Fruit fly (Drosophila melanogaster) whole organism, embryonic: ENCODE measurements around the gene CG34462.

Experiments
- Abd-B ChIP-seq: fragments of 200-800 bp; sonication (Bioruptor generic); optimal IDR thresholded peaks from 2 replicates; lab custom pipeline; 2018; ENCODE audit warnings: missing biosample characterization, mild to moderate bottlenecking, missing genetic modification characterization, moderate library complexity
- Atf6 ChIP-seq: fragments of 200-800 bp; sonication (Bioruptor generic); IDR thresholded peaks from 2 replicates; pipeline ENCODE4 v1.3.6; 2022; ENCODE audit warnings: missing biosample characterization, missing genetic modification characterization
- Awh ChIP-seq: fragments of 200-800 bp; sonication (Bioruptor generic); IDR thresholded peaks from 2 replicates; pipeline ENCODE4, ENCODE4 v1.3.6; 2022; ENCODE audit warnings: missing biosample characterization, missing genetic modification characterization
- B-H2 ChIP-seq: fragments of 200-800 bp; sonication (Bioruptor generic); optimal IDR thresholded peaks from 2 replicates; lab custom pipeline; 2018; ENCODE audit warnings: missing biosample characterization, mild to moderate bottlenecking, missing genetic modification characterization
- CG10147 ChIP-seq: fragments of 200-800 bp; sonication (Bioruptor generic); optimal IDR thresholded peaks from 2 replicates; lab custom pipeline; 2019; ENCODE audit warnings: missing biosample characterization, mild to moderate bottlenecking, missing genetic modification characterization, moderate library complexity
- CG11093 ChIP-seq: fragments of 200-800 bp; sonication (Bioruptor generic); IDR thresholded peaks from 3 replicates; pipeline ENCODE4 v1.3.6; 2022; ENCODE audit warnings: missing biosample characterization, missing genetic modification characterization
- CG11560 ChIP-seq: fragments of 200-800 bp; sonication (Bioruptor generic); IDR thresholded peaks from 3 replicates; pipeline ENCODE4 v1.3.6; 2022; ENCODE audit warnings: missing biosample characterization, missing genetic modification characterization
- CG17186 ChIP-seq: fragments of 200-800 bp; sonication (Bioruptor generic); optimal IDR thresholded peaks from 3 replicates; lab custom pipeline; 2017; ENCODE audit warnings: missing biosample characterization, missing genetic modification reagents, missing genetic modification characterization
- CG3281 ChIP-seq: fragments of 200-800 bp; sonication (Bioruptor generic); optimal IDR thresholded peaks from 3 replicates; lab custom pipeline; 2017; ENCODE audit warnings: missing biosample characterization, mild to moderate bottlenecking, missing genetic modification characterization
- CG3407 ChIP-seq: fragments of 200-800 bp; sonication (Bioruptor generic); optimal IDR thresholded peaks from 2 replicates; lab custom pipeline; 2018; ENCODE audit warnings: missing biosample characterization, mild to moderate bottlenecking, missing genetic modification characterization
- CG7786 ChIP-seq: fragments of 200-800 bp; sonication (Bioruptor generic); optimal IDR thresholded peaks from 2 replicates; lab custom pipeline; 2016; ENCODE audit warnings: missing biosample characterization, missing genetic modification characterization
- CG7928 ChIP-seq: fragments of 200-800 bp; sonication (Bioruptor generic); optimal IDR thresholded peaks from 2 replicates; lab custom pipeline; 2017; ENCODE audit warnings: missing biosample characterization, mild to moderate bottlenecking, missing genetic modification characterization
- CG8290 ChIP-seq, 3 experiments: fragments of 200-800 bp; sonication (Bioruptor generic); optimal IDR thresholded peaks; 2 replicates each; lab custom pipeline; 2016 to 2019; ENCODE audit warnings: missing biosample characterization in 3 of 3, missing genetic modification characterization in 3 of 3, mild to moderate bottlenecking in 2 of 3, moderate library complexity in 1 of 3
- CG9215 ChIP-seq: fragments of 200-800 bp; sonication (Bioruptor generic); IDR thresholded peaks from 2 replicates; pipeline ENCODE4 v1.3.6; 2022; ENCODE audit warnings: missing biosample characterization, missing genetic modification characterization
- Chrac-16 ChIP-seq: fragments of 200-800 bp; sonication (Bioruptor generic); optimal IDR thresholded peaks from 3 replicates; lab custom pipeline; 2016; ENCODE audit warnings: missing biosample characterization, missing genetic modification characterization
- Dll ChIP-seq: fragments of 200-800 bp; sonication (Bioruptor generic); IDR thresholded peaks from 4 replicates; pipeline ENCODE4 v1.3.6; 2022; ENCODE audit warnings: missing biosample characterization, missing genetic modification characterization; ENCODE audit not compliant: partially characterized antibody
- ERR ChIP-seq: fragments of 200-800 bp; sonication (Bioruptor generic); optimal IDR thresholded peaks from 2 replicates; lab custom pipeline; 2016; ENCODE audit warnings: missing biosample characterization, missing genetic modification characterization
- Fer2 ChIP-seq: fragments of 200-800 bp; sonication (Bioruptor generic); optimal IDR thresholded peaks from 2 replicates; lab custom pipeline; 2018; ENCODE audit warnings: missing biosample characterization, mild to moderate bottlenecking, missing genetic modification characterization, moderate library complexity
- Fer3 ChIP-seq: fragments of 200-800 bp; sonication (Bioruptor generic); optimal IDR thresholded peaks from 2 replicates; lab custom pipeline; 2018; ENCODE audit warnings: missing biosample characterization, mild to moderate bottlenecking, missing genetic modification characterization, moderate library complexity
- HLHmδ ChIP-seq: fragments of 200-800 bp; sonication (Bioruptor generic); optimal IDR thresholded peaks from 2 replicates; lab custom pipeline; 2018; ENCODE audit warnings: missing biosample characterization, mild to moderate bottlenecking, missing genetic modification characterization, moderate library complexity
- MBD-R2 ChIP-seq: fragments of 200-800 bp; sonication (Bioruptor generic); IDR thresholded peaks from 2 replicates; pipeline ENCODE4 v1.3.6; 2022; ENCODE audit warnings: missing biosample characterization, missing genetic modification characterization
- MESR4 ChIP-seq: fragments of 200-800 bp; sonication (Bioruptor generic); optimal IDR thresholded peaks from 2 replicates; lab custom pipeline; 2018; ENCODE audit warnings: missing biosample characterization, mild to moderate bottlenecking, missing genetic modification characterization, moderate library complexity
- PHDP ChIP-seq: fragments of 200-800 bp; sonication (Bioruptor generic); optimal IDR thresholded peaks from 3 replicates; lab custom pipeline; 2018; ENCODE audit warnings: missing biosample characterization, mild to moderate bottlenecking, missing genetic modification characterization, moderate library complexity
- Pdp1 ChIP-seq, 2 experiments: fragments of 200-800 bp; sonication (Bioruptor generic); optimal IDR thresholded peaks; 3 replicates each; lab custom pipeline; 2016; ENCODE audit warnings: missing biosample characterization in 2 of 2, missing genetic modification characterization in 2 of 2, mild to moderate bottlenecking in 1 of 2, moderate library complexity in 1 of 2
- Sry-β ChIP-seq: fragments of 200-800 bp; sonication (Bioruptor generic); optimal IDR thresholded peaks from 2 replicates; lab custom pipeline; 2018; ENCODE audit warnings: missing biosample characterization, mild to moderate bottlenecking, missing genetic modification characterization, moderate library complexity
- Ssrp ChIP-seq: fragments of 200-800 bp; sonication (Bioruptor generic); optimal IDR thresholded peaks from 2 replicates; lab custom pipeline; 2018; ENCODE audit warnings: missing biosample characterization, mild to moderate bottlenecking, missing genetic modification characterization, moderate library complexity
- Stat92E ChIP-seq, 3 experiments: fragments of >200 bp in 2 of 3; fragments of 200-800 bp in 1 of 3; sonication (Bioruptor generic) in 1 of 3; optimal IDR thresholded peaks; 2 replicates each; lab custom pipeline; 2017 to 2019; ENCODE audit warnings: missing biosample characterization in 3 of 3, missing genetic modification characterization in 3 of 3, mild to moderate bottlenecking in 1 of 3, moderate library complexity in 1 of 3
- Xrp1 ChIP-seq: fragments of 200-800 bp; sonication (Bioruptor generic); IDR thresholded peaks from 2 replicates; pipeline ENCODE4 v1.3.6; 2022; ENCODE audit warnings: missing biosample characterization, missing genetic modification characterization
- ab ChIP-seq: fragments of 200-800 bp; sonication (Bioruptor generic); optimal IDR thresholded peaks from 2 replicates; lab custom pipeline; 2016; ENCODE audit warnings: missing biosample characterization, missing genetic modification characterization
- al ChIP-seq: fragments of 200-800 bp; sonication (Bioruptor generic); IDR thresholded peaks from 2 replicates; pipeline ENCODE4 v1.3.6; 2022; ENCODE audit warnings: missing biosample characterization, missing genetic modification characterization
- cg ChIP-seq: fragments of 200-800 bp; sonication (Bioruptor generic); optimal IDR thresholded peaks from 3 replicates; lab custom pipeline; 2019; ENCODE audit warnings: missing biosample characterization, mild to moderate bottlenecking, missing genetic modification characterization, moderate library complexity
- chm ChIP-seq: fragments of 200-800 bp; sonication (Bioruptor generic); IDR thresholded peaks from 2 replicates; pipeline ENCODE4 v1.3.6; 2022; ENCODE audit warnings: missing biosample characterization, missing genetic modification characterization
- emc ChIP-seq: fragments of 200-800 bp; sonication (Bioruptor generic); optimal IDR thresholded peaks from 2 replicates; lab custom pipeline; 2016; ENCODE audit warnings: missing biosample characterization, missing genetic modification characterization
- fd3F ChIP-seq: fragments of 200-800 bp; sonication (Bioruptor generic); optimal IDR thresholded peaks from 2 replicates; lab custom pipeline; 2018; ENCODE audit warnings: missing biosample characterization, mild to moderate bottlenecking, missing genetic modification characterization, moderate library complexity
- fu2 ChIP-seq: fragments of 200-800 bp; sonication (Bioruptor generic); optimal IDR thresholded peaks from 2 replicates; lab custom pipeline; 2016; ENCODE audit warnings: missing biosample characterization, missing genetic modification characterization
- grn ChIP-seq: fragments of 200-800 bp; sonication (Bioruptor generic); optimal IDR thresholded peaks from 3 replicates; lab custom pipeline; 2017; ENCODE audit warnings: missing biosample characterization, missing genetic modification characterization
- hb ChIP-seq: fragments of 200-800 bp; sonication (Bioruptor generic); IDR thresholded peaks from 3 replicates; pipeline ENCODE4 v1.3.6; 2022; ENCODE audit warnings: missing biosample characterization, missing genetic modification characterization; ENCODE audit not compliant: partially characterized antibody
- ken ChIP-seq: fragments of 200-800 bp; sonication (Bioruptor generic); IDR thresholded peaks from 3 replicates; pipeline ENCODE4 v1.3.6; 2022; ENCODE audit warnings: missing biosample characterization, missing genetic modification characterization
- nom ChIP-seq: fragments of 200-800 bp; sonication (Bioruptor generic); optimal IDR thresholded peaks from 2 replicates; lab custom pipeline; 2017; ENCODE audit warnings: missing biosample characterization, missing genetic modification characterization, mild to moderate bottlenecking, moderate library complexity, missing genetic modification reagents
- odd ChIP-seq: fragments of 200-800 bp; sonication (Bioruptor generic); optimal IDR thresholded peaks from 2 replicates; lab custom pipeline; 2017; ENCODE audit warnings: missing biosample characterization, mild to moderate bottlenecking, missing genetic modification characterization
- pita ChIP-seq: fragments of 200-800 bp; sonication (Bioruptor generic); optimal IDR thresholded peaks from 2 replicates; lab custom pipeline; 2017; ENCODE audit warnings: missing biosample characterization, mild to moderate bottlenecking, missing genetic modification characterization
- rib ChIP-seq: fragments of 200-800 bp; sonication (Bioruptor generic); IDR thresholded peaks from 2 replicates; pipeline ENCODE4 v1.3.6; 2022; ENCODE audit warnings: missing biosample characterization, missing genetic modification characterization
- sens ChIP-seq: fragments of 200-800 bp; sonication (Bioruptor generic); peaks from one replicate; lab custom pipeline; 2016; ENCODE audit warnings: missing biosample characterization, missing genetic modification characterization
- sens-2 ChIP-seq: fragments of 200-800 bp; sonication (Bioruptor generic); IDR thresholded peaks from 2 replicates; pipeline ENCODE4 v1.3.6; 2022; ENCODE audit warnings: missing biosample characterization, missing genetic modification characterization
- shn ChIP-seq: fragments of 200-800 bp; sonication (Bioruptor generic); optimal IDR thresholded peaks from 3 replicates; lab custom pipeline; 2016; ENCODE audit warnings: missing biosample characterization, missing genetic modification characterization
- slp2 ChIP-seq: fragments of 200-800 bp; sonication (Bioruptor generic); optimal IDR thresholded peaks from 2 replicates; lab custom pipeline; 2016; ENCODE audit warnings: missing biosample characterization, missing genetic modification characterization
- so ChIP-seq: fragments of 200-800 bp; sonication (Bioruptor generic); IDR thresholded peaks from 3 replicates; pipeline ENCODE4 v1.3.6; 2022; ENCODE audit warnings: missing biosample characterization, missing genetic modification characterization
- sob ChIP-seq: fragments of 200-800 bp; sonication (Bioruptor generic); IDR thresholded peaks from 2 replicates; pipeline ENCODE4 v1.3.6; 2022; ENCODE audit warnings: missing biosample characterization, missing genetic modification characterization
- tio ChIP-seq: fragments of 200-800 bp; sonication (Bioruptor generic); optimal IDR thresholded peaks from 2 replicates; lab custom pipeline; 2017; ENCODE audit warnings: missing biosample characterization, missing genetic modification characterization, inconsistent platforms

The CG34462 gene

DNA sequence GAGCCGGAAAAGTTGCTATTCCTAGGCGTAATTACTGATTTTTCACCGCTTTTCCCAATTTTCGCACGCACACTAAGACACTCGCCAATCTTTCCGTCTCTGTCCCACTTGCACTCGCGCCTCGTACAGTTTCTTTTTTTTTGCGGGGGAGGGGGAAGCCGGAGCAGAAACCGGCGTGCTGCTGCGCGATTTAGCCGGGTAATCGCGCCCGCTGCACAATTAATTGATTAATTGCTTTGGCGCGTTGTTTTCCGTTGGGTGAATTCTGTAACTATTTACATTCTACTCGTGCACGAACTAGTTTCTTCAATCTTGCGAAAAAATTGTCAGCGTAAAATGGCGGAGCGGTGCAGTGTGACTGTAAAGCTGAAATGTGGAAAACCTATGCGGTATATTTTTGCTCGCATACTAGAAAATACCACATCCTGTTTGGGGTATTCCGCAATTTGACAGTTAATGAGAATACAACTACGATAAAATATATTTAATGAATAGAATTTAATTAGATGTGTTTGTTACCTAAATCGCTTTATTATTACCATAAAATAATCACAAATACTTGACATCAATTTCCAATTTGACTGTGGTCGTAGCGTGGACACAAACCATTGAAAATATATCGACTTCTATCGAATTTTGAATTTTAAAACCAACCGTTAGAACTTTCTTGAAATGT, 13.1 kb upstream of the CG34462 start, which contains the start of gene Cpsf6 (continued):
- TF ChIP-seq Fer2 (peak; percentile 27), MBD-R2 (GFP tag; lab: Robert Waterston, UW) (peak; percentile 34; the same call in 1 of the 2 replicates), CG11093 (GFP tag; lab: Robert Waterston, UW) (peak; percentile 42; the same call in 1 of the 3 replicates), al (GFP tag; lab: Robert Waterston, UW) (peak; percentile 48; the same call in 1 of the 2 replicates), CG7928 (GFP tag; lab: Kevin White, UChicago) (peak; percentile 56), sens-2 (peak; percentile 68), nom (peak; percentile 50), rib (GFP tag; lab: Robert Waterston, UW) (peak; percentile 63), Awh (peak; percentile 54; the same call in 1 of the 2 replicates), ERR (no peak), slp2 (GFP tag; lab: Kevin White, UChicago) (no peak), Abd-B (GFP tag; lab: Kevin White, UChicago) (peak; percentile 26), grn (no peak), Ssrp (tag; lab: Kevin White, UChicago) (peak; percentile 56), sob (peak; percentile 58), Chrac-16 (GFP tag; lab: Kevin White, UChicago) (peak; percentile 61), CG8290 (GFP tag; optimal IDR thresholded peaks at IDR 0.05; lab: Kevin White, UChicago) (peak; percentile 9), CG8290 (tag; optimal IDR thresholded peaks at IDR 0.05; lab: Kevin White, UChicago) (no peak), cg (GFP tag; lab: Kevin White, UChicago) (peak; percentile 97), fd3F (GFP tag; lab: Kevin White, UChicago) (peak; percentile 62), Sry-β (GFP tag; lab: Kevin White, UChicago) (no peak), CG11560 (no peak), emc (GFP tag; lab: Kevin White, UChicago) (no peak), shn (GFP tag; lab: Kevin White, UChicago) (no peak), tio (GFP tag; lab: Kevin White, UChicago) (peak; percentile 20), so (GFP tag; lab: Robert Waterston, UW) (no peak), B-H2 (no peak), CG9215 (GFP tag; lab: Robert Waterston, UW) (peak; percentile 44; the same call in 1 of the 2 replicates), chm (peak; percentile 50), CG3407 (GFP tag; lab: Kevin White, UChicago) (no peak), MESR4 (GFP tag; lab: Kevin White, UChicago) (peak; percentile 90), CG17186 (peak; percentile 54), ab (GFP tag; lab: Kevin White, UChicago) (no peak), hb (GFP tag; lab: Robert Waterston, UW) (no peak), HLHmδ (no peak), pita (GFP tag; lab: Kevin White, UChicago) (peak; percentile 52), Xrp1 (GFP tag; lab: Robert Waterston, UW) (peak; percentile 77), ken (GFP tag; lab: Robert Waterston, UW) (peak; percentile 43; the same call in 1 of the 3 replicates), Fer3 (tag; lab: Kevin White, UChicago) (peak; percentile 66), CG10147 (GFP tag; lab: Kevin White, UChicago) (peak; percentile 44), Atf6 (GFP tag; lab: Robert Waterston, UW) (peak; percentile 64), fu2 (GFP tag; lab: Kevin White, UChicago) (no peak), PHDP (peak; percentile 76), odd (GFP tag; lab: Kevin White, UChicago) (no peak), sens (GFP tag; lab: Kevin White, UChicago) (peak; percentile 86), CG7786 (GFP tag; lab: Kevin White, UChicago) (no peak), Dll (GFP tag; lab: Robert Waterston, UW) (0 out of 4 replicates have a peak, but pooled peaks have one; percentile 46), CG3281 (GFP tag; lab: Kevin White, UChicago) (peak; percentile 19), Stat92E (GFP tag; optimal IDR thresholded peaks at IDR 0.05; lab: Kevin White, UChicago) (no peak), Pdp1 (GFP tag; optimal IDR thresholded peaks at IDR 0.05; lab: Kevin White, UChicago) (peak in 1 of 2 experiments; percentile 40)
